Worm (Caenorhabditis elegans) whole organism, L3 larva: ENCODE measurements around the gene mrpl-12.

Experiments
- elt-3 ChIP-seq, 3 experiments: fragments of 150-350 bp in 1 of 3; sonication (generic microtip) in 2 of 3; optimal IDR thresholded peaks; 2 replicates in 2 of 3; 4 replicates in 1 of 3; lab custom pipeline; 2014 to 2017; ENCODE audit warnings: missing biosample characterization in 3 of 3, missing genetic modification characterization in 3 of 3
- fkh-10 ChIP-seq: sonication (generic microtip); optimal IDR thresholded peaks from 2 replicates; lab custom pipeline; 2017; ENCODE audit warnings: missing biosample characterization, missing genetic modification reagents, missing genetic modification characterization
- nfya-1 ChIP-seq: sonication (generic microtip); optimal IDR thresholded peaks from 2 replicates; lab custom pipeline; 2017; ENCODE audit warnings: missing genetic modification characterization, mild to moderate bottlenecking, missing compliant biosample characterization, antibody characterized with exemption, moderate library complexity; ENCODE audit not compliant: insufficient read depth
- ztf-11 ChIP-seq: fragments of 150-350 bp; optimal IDR thresholded peaks from 2 replicates; lab custom pipeline; 2014; ENCODE audit warnings: missing biosample characterization, missing genetic modification characterization

ce11 chrIII:10730510-10730909 is 22.9 kb downstream of the mrpl-12 start, which contains the start of gene tat-3:
- no peak for TF ChIP-seq ztf-11
- no peak for TF ChIP-seq fkh-10 (GFP tag; lab: Kevin White, UChicago)
- TF ChIP-seq elt-3 (tag; optimal IDR thresholded peaks at IDR 0.05; lab: Kevin White, UChicago), result no peak
- TF ChIP-seq nfya-1, result no peak
